Worm (Caenorhabditis elegans): ENCODE measurements around the gene egg-2.

egg-2 gene

ce11 chrIII:7008836-7009235 lies 51.5 kb downstream of the egg-2 start, which contains the start of gene lgc-38:
lgc-38 (plus strand) TSS chrIII:7009136.
- TF ChIP-seq R02D3.7 (tag; optimal IDR thresholded peaks at IDR 0.05) (no peak), pqm-1 (tag; optimal IDR thresholded peaks at IDR 0.05) (no peak), egl-27 (tag; optimal IDR thresholded peaks at IDR 0.05) (no peak), snpc-4 (tag; optimal IDR thresholded peaks at IDR 0.05) (no peak), lsy-12 (tag; optimal IDR thresholded peaks at IDR 0.05) (no peak), mdl-1 (tag; optimal IDR thresholded peaks at IDR 0.05) (no peak)
